Fruit fly (Drosophila melanogaster) Kc167 (cell line): ENCODE data around the gene Trl.

Experiments
- Myc ChIP-seq: fragments of >200 bp; optimal IDR thresholded peaks from 2 replicates; lab custom pipeline; 2017; ENCODE audit warnings: missing external identifiers
- Sin3A ChIP-seq: fragments of >200 bp; optimal IDR thresholded peaks from 2 replicates; lab custom pipeline; 2018; ENCODE audit warnings: missing external identifiers
- h ChIP-seq: fragments of >200 bp; optimal IDR thresholded peaks from 3 replicates; lab custom pipeline; 2018; ENCODE audit warnings: missing external identifiers
- insv ChIP-seq: fragments of >200 bp; optimal IDR thresholded peaks from 3 replicates; lab custom pipeline; 2018; ENCODE audit warnings: missing external identifiers
- psq ChIP-seq: fragments of >200 bp; optimal IDR thresholded peaks from 2 replicates; lab custom pipeline; 2017; ENCODE audit warnings: missing external identifiers
- ttk ChIP-seq: sonication (Bioruptor generic); optimal IDR thresholded peaks from 2 replicates; lab custom pipeline; 2017; ENCODE audit warnings: missing external identifiers

The Trl gene

DNA sequence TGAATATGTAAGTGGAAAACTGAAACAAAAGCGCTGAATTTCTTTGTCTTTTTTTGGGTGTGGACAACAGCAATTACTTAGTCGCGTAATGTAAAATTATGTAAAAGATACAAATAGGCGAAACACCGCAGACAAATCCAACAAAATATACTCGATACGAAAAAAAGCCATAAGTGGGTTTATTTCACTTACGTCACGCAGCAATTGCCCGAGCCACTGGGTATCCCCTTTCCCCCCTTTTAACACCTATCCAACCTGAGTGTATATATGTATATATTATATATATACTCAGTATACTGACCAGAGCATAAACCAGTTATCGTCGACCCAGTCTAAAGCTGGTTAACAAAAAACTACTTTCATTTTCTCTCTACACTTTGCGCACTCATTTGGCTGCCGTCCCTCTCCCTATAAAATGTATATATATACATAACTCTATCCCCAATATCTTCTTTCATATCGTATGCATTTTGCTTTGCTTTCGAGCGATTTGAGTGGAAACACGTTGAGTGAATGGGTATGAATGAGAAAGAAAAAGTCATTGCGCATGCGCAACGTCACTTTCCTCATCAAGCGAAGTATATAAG lies 17.6 kb downstream of the Trl start:
- TF ChIP-seq Sin3A (no peak), Myc (lab: Kevin White, UChicago) (no peak), ttk (no peak), insv (lab: Kevin White, UChicago) (no peak), h (lab: Kevin White, UChicago) (no peak), psq (lab: Kevin White, UChicago) (no peak)

DNA sequence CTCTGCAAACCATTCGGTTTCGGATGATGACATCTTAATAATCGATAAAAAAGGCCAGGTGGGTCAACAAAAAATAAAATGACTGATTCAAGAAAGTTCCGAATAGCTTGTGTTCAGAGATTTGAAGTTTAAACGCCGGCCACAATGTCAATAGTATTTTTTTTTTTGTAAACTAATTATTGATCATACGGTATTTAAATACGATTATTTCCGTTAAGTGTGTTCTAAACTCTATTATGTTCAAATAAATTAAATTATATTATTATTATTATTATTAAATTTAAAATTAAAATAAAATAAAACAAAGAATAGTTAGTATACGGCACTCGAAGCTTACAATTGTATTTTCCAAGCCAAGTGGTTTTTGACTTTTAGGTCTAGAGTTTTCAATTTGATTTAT lies 27.4 kb downstream of the Trl start, which contains the start of gene CG13471:
TSS of gene CG13471 (minus strand) at position 101 of the 400 bp plus-strand sequence.
- TF ChIP-seq psq (lab: Kevin White, UChicago): no peak
- TF ChIP-seq ttk: no peak
- no peak for TF ChIP-seq insv (lab: Kevin White, UChicago)
- no peak for TF ChIP-seq h (lab: Kevin White, UChicago)
- no peak for TF ChIP-seq Myc (lab: Kevin White, UChicago)
- TF ChIP-seq Sin3A: no peak

DNA sequence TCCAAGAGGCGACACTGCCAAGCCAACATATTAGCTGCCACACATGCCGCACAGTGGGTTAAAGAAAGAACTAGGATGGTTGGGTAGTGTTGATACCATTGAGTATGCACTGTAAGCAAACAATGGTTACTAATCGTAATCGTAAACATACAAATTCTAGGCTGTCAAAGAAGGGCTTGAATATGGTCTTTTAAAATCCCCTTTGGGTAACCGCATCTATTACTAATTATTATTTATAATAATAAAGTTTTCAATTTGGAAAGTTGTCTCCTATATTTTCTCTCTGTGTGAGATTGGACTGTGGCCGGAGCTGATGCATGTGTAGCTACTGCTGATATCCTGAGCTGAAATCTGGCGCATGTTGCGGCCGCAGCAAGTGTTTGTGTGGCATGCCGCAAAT lies 29.1 kb downstream of the Trl start:
- TF ChIP-seq h (lab: Kevin White, UChicago) (no peak), Sin3A (no peak)

DNA sequence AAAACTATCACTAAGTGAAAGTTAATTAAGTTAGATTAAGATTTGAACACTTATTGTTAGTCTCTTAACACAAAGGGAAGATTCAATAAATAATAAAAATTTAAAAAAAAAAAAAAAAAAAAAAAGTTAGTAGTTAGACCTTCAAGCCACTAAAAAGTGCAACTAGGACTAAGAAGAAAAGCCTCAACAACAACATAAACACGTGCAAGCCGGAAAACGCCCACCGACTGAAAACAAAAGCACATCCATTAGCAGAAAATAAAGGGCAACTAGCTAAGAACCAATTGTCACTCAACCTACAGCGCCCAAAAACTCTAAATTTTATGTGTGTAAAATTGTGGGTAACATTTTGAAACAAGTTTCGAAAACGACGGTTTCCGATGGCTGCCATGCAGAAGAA lies 32.4 kb downstream of the Trl start, which contains the start of gene CG13473:
TSS of gene CG13473 (plus strand) at position 301 of the 400 bp plus-strand sequence.
- TF ChIP-seq Myc (lab: Kevin White, UChicago) (no peak), h (lab: Kevin White, UChicago) (no peak), psq (lab: Kevin White, UChicago) (no peak), Sin3A (no peak), ttk (no peak), insv (lab: Kevin White, UChicago) (no peak)

DNA sequence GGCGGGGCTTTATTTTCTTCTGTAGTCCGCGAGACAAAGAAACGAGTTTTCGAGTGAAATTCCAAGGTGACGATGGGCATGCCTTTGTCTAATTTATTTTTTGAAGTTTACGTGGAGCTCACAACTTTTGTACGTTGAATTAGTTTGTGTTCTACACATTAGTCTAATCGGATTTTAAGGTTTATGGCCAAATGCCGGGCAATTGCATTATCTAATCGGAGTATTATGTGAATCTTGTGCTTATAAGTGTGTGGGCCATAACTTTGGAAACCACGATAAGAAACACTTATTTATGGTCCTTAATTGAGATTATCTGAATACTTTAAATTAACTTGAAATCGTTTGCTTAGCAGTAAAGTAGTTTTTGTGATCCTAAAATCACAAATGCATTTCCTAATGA lies 48.0 kb downstream of the Trl start:
- TF ChIP-seq insv (lab: Kevin White, UChicago) (no peak), Sin3A (no peak), h (lab: Kevin White, UChicago) (no peak), Myc (lab: Kevin White, UChicago) (no peak), ttk (no peak), psq (lab: Kevin White, UChicago) (no peak)

DNA sequence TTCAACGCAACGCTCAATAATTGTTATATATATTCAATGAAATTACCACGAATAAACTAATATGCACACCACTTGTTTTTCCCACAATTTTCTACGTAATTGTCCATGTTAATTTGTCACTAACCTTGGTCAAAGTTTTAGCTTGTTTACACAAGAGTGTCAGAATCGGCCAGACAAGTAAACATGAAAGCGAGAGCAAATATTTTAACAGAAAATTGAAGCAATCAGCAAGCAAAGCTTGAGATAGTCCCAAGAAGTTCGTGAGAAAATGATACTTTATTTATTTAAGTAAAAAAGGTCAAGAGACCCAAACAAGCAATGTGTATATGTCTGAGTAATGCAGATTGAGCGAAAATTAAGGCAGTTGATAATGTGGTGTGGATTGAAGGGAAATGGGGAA lies 52.8 kb downstream of the Trl start:
- TF ChIP-seq psq (lab: Kevin White, UChicago): no peak
- TF ChIP-seq Myc (lab: Kevin White, UChicago): no peak
- no peak for TF ChIP-seq ttk
- TF ChIP-seq insv (lab: Kevin White, UChicago): no peak
- TF ChIP-seq Sin3A: no peak

DNA sequence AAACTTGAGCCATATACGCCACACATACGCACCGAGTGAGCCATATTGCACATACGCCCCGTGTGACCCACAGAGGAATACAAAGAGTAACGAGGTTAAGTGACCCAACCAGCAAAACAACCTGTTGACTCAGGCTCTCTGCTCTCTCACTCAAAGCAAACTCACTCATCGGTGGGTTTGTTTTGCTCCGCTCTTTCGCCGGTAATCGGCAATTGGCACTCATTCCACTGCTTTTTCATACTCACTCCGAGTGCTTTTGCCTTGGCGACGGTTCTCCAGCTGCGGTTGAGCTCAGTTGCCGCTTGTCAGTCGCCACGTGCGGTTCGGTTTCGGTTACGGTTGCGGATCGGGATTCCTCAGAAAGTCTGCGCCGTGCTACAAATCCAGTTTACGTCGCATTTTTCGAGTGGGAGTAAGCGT lies 54.4 kb downstream of the Trl start:
- TF ChIP-seq h (lab: Kevin White, UChicago) (no peak), insv (lab: Kevin White, UChicago) (no peak), Sin3A (no peak), Myc (lab: Kevin White, UChicago) (no peak), psq (lab: Kevin White, UChicago) (no peak), ttk (no peak)

DNA sequence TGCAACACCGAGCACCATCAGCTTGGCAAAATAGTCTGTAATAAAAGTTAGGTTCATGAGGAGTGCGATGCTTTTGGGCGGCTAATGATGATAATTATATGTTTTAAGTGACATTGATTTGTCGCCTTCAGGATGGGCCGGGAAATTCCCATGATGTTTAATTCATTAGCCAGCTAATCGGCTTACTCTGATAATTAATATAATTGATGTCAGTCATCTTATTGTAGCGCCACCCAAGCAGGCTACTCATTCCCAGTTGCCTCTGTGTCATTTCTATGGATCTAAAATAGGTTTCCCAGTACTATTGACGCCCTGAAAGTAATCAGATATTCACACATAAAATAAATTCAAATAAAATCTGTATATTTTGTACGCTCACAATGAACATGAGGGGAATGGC lies 55.7 kb downstream of the Trl start, which contains the start of gene CG13476:
TSS of gene CG13476 (plus strand) at position 301 of the 400 bp plus-strand sequence.
- TF ChIP-seq Myc (lab: Kevin White, UChicago) (no peak), insv (lab: Kevin White, UChicago) (no peak), ttk (no peak), h (lab: Kevin White, UChicago) (no peak), psq (lab: Kevin White, UChicago) (no peak), Sin3A (no peak)

DNA sequence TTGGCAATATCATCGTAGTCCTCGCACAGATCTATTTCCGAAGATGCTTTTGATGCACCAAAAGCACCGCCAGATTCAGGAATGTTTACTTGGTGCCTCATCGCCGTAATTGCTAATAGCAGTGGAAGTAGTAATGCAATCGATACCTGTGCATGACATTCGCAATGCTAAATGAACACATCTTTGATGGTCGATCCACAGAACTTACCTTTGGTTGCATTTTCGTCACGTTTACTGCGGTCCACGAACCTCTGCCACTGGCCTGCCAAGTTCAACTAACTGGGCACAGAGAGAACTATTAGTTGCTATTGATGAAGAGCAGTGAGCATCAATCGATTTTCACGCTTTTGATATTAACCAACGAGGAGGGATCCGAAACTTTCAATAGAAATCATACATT lies 59.3 kb downstream of the Trl start, which contains the start of gene CG17177:
TSS of gene CG17177 (minus strand) at position 101 of the 400 bp plus-strand sequence.
- no peak for TF ChIP-seq insv (lab: Kevin White, UChicago)
- no peak for TF ChIP-seq ttk
